Fruit fly (Drosophila melanogaster) whole organism, embryonic: ENCODE results near the gene CG5715.
A peak's percentile ranks its signal among the peaks of the same experiment; 100 is the strongest.

Experiments
- Asciz ChIP-seq: fragments of 200-800 bp; sonication (Bioruptor generic); optimal IDR thresholded peaks from 2 replicates; lab custom pipeline; 2017; ENCODE audit warnings: missing biosample characterization, mild to moderate bottlenecking, missing genetic modification characterization, missing genetic modification reagents
- Atf6 ChIP-seq: fragments of 200-800 bp; sonication (Bioruptor generic); IDR thresholded peaks from 2 replicates; pipeline ENCODE4 v1.3.6; 2022; ENCODE audit warnings: missing biosample characterization, missing genetic modification characterization
- CG10209 ChIP-seq: fragments of 200-800 bp; sonication (Bioruptor generic); optimal IDR thresholded peaks from 3 replicates; lab custom pipeline; 2017; ENCODE audit warnings: missing biosample characterization, mild to moderate bottlenecking, missing genetic modification characterization, missing genetic modification reagents
- CG11093 ChIP-seq: fragments of 200-800 bp; sonication (Bioruptor generic); IDR thresholded peaks from 3 replicates; pipeline ENCODE4 v1.3.6; 2022; ENCODE audit warnings: missing biosample characterization, missing genetic modification characterization
- CG11456 ChIP-seq: fragments of 200-800 bp; sonication (Bioruptor generic); IDR thresholded peaks from 3 replicates; pipeline ENCODE4 v1.3.6; 2022; ENCODE audit warnings: missing biosample characterization, missing genetic modification characterization
- CG11560 ChIP-seq: fragments of 200-800 bp; sonication (Bioruptor generic); IDR thresholded peaks from 3 replicates; pipeline ENCODE4 v1.3.6; 2022; ENCODE audit warnings: missing biosample characterization, missing genetic modification characterization
- CG11723 ChIP-seq: fragments of 200-800 bp; sonication (Bioruptor generic); optimal IDR thresholded peaks from 2 replicates; lab custom pipeline; 2017; ENCODE audit warnings: missing biosample characterization, mild to moderate bottlenecking, missing genetic modification characterization
- CG12071 ChIP-seq: fragments of 200-800 bp; sonication (Bioruptor generic); optimal IDR thresholded peaks from 3 replicates; lab custom pipeline; 2018; ENCODE audit warnings: missing biosample characterization, mild to moderate bottlenecking, missing genetic modification characterization
- CG14050 ChIP-seq: fragments of 200-800 bp; sonication (Bioruptor generic); IDR thresholded peaks from 3 replicates; pipeline ENCODE4 v1.3.6; 2022; ENCODE audit warnings: missing biosample characterization, missing genetic modification characterization
- CG14965 ChIP-seq: fragments of 200-800 bp; sonication (Bioruptor generic); optimal IDR thresholded peaks from 2 replicates; lab custom pipeline; 2016; ENCODE audit warnings: missing biosample characterization, missing genetic modification characterization, borderline replicate concordance
- CG17361 ChIP-seq: fragments of 200-800 bp; sonication (Bioruptor generic); IDR thresholded peaks from 3 replicates; pipeline ENCODE4 v1.3.6; 2022; ENCODE audit warnings: missing biosample characterization, missing genetic modification characterization
- CG3065 ChIP-seq: fragments of 200-800 bp; sonication (Bioruptor generic); optimal IDR thresholded peaks from 2 replicates; lab custom pipeline; 2016; ENCODE audit warnings: missing biosample characterization, missing genetic modification characterization
- CG3163 ChIP-seq: fragments of 200-800 bp; sonication (Bioruptor generic); optimal IDR thresholded peaks from 3 replicates; lab custom pipeline; 2016; ENCODE audit warnings: missing biosample characterization, missing genetic modification characterization
- CG34224 ChIP-seq: fragments of 200-800 bp; sonication (Bioruptor generic); IDR thresholded peaks from 3 replicates; pipeline ENCODE4 v1.3.6; 2022; ENCODE audit warnings: missing biosample characterization, missing genetic modification characterization; ENCODE audit not compliant: partially characterized antibody
- CG42726 ChIP-seq: fragments of 200-800 bp; sonication (Bioruptor generic); IDR thresholded peaks from 2 replicates; pipeline ENCODE4 v1.3.6; 2022; ENCODE audit warnings: missing biosample characterization, missing genetic modification characterization; ENCODE audit not compliant: partially characterized antibody
- CG6654 ChIP-seq: fragments of 200-800 bp; sonication (Bioruptor generic); optimal IDR thresholded peaks from 2 replicates; lab custom pipeline; 2017; ENCODE audit warnings: missing biosample characterization, mild to moderate bottlenecking, missing genetic modification characterization
- CG7963 ChIP-seq: fragments of 200-800 bp; sonication (Bioruptor generic); IDR thresholded peaks from 3 replicates; pipeline ENCODE4 v1.3.6; 2022; ENCODE audit warnings: missing biosample characterization, missing genetic modification characterization; ENCODE audit not compliant: partially characterized antibody
- CG8359 ChIP-seq: fragments of 200-800 bp; sonication (Bioruptor generic); optimal IDR thresholded peaks from 2 replicates; lab custom pipeline; 2017; ENCODE audit warnings: missing biosample characterization, mild to moderate bottlenecking, missing genetic modification characterization, borderline replicate concordance
- CG9609 ChIP-seq: fragments of 200-800 bp; sonication (Bioruptor generic); optimal IDR thresholded peaks from 3 replicates; lab custom pipeline; 2016; ENCODE audit warnings: missing biosample characterization, missing genetic modification characterization
- CG9817 ChIP-seq: fragments of 200-800 bp; sonication (Bioruptor generic); optimal IDR thresholded peaks from 2 replicates; lab custom pipeline; 2018; ENCODE audit warnings: missing biosample characterization, mild to moderate bottlenecking, missing genetic modification characterization, moderate library complexity
- Dad ChIP-seq: fragments of 200-800 bp; sonication (Bioruptor generic); optimal IDR thresholded peaks from 3 replicates; lab custom pipeline; 2016; ENCODE audit warnings: missing biosample characterization, missing genetic modification characterization
- Dip3 ChIP-seq: fragments of 200-800 bp; sonication (Bioruptor generic); optimal IDR thresholded peaks from 3 replicates; lab custom pipeline; 2016; ENCODE audit warnings: missing biosample characterization, missing genetic modification characterization
- Doc2 ChIP-seq: fragments of 200-800 bp; sonication (Bioruptor generic); IDR thresholded peaks from 2 replicates; pipeline ENCODE4 v1.3.6; 2022; ENCODE audit warnings: missing biosample characterization, missing genetic modification characterization
- Dp ChIP-seq: fragments of 200-800 bp; sonication (Bioruptor generic); optimal IDR thresholded peaks from 2 replicates; lab custom pipeline; 2018; ENCODE audit warnings: missing biosample characterization, mild to moderate bottlenecking, missing genetic modification characterization, moderate library complexity
- HLHmδ ChIP-seq: fragments of 200-800 bp; sonication (Bioruptor generic); optimal IDR thresholded peaks from 2 replicates; lab custom pipeline; 2018; ENCODE audit warnings: missing biosample characterization, mild to moderate bottlenecking, missing genetic modification characterization, moderate library complexity
- Hmr ChIP-seq: fragments of 200-800 bp; sonication (Bioruptor generic); optimal IDR thresholded peaks from 3 replicates; lab custom pipeline; 2017; ENCODE audit warnings: mild to moderate bottlenecking, missing biosample characterization, missing genetic modification reagents, missing genetic modification characterization
- Hr3 ChIP-seq: fragments of 200-800 bp; sonication (Bioruptor generic); optimal IDR thresholded peaks from 3 replicates; lab custom pipeline; 2016; ENCODE audit warnings: missing biosample characterization, missing genetic modification characterization
- Hr78 ChIP-seq, 2 experiments: fragments of 200-800 bp in 1 of 2; fragments of >200 bp in 1 of 2; sonication (Bioruptor generic) in 1 of 2; optimal IDR thresholded peaks; 2 replicates each; lab custom pipeline; 2017 to 2019; ENCODE audit warnings: missing biosample characterization in 2 of 2, missing genetic modification characterization in 2 of 2, mild to moderate bottlenecking in 1 of 2, moderate library complexity in 1 of 2
- Xbp1 ChIP-seq: fragments of 200-800 bp; sonication (Bioruptor generic); optimal IDR thresholded peaks from 3 replicates; lab custom pipeline; 2016; ENCODE audit warnings: missing biosample characterization, mild to moderate bottlenecking, missing genetic modification characterization
- ara ChIP-seq: fragments of 200-800 bp; sonication (Bioruptor generic); IDR thresholded peaks from 2 replicates; pipeline ENCODE4 v1.3.6; 2022; ENCODE audit warnings: missing biosample characterization, missing genetic modification characterization
- bsh ChIP-seq, 2 experiments: fragments of 200-800 bp; sonication (Bioruptor generic); optimal IDR thresholded peaks; 2 replicates each; lab custom pipeline; 2017 to 2018; ENCODE audit warnings: mild to moderate bottlenecking in 2 of 2, missing biosample characterization in 2 of 2, missing genetic modification characterization in 2 of 2, moderate library complexity in 1 of 2
- cato ChIP-seq: fragments of 200-800 bp; sonication (Bioruptor generic); optimal IDR thresholded peaks from 2 replicates; lab custom pipeline; 2016; ENCODE audit warnings: missing biosample characterization, missing genetic modification characterization, borderline replicate concordance
- caup ChIP-seq: fragments of 200-800 bp; sonication (Bioruptor generic); optimal IDR thresholded peaks from 3 replicates; lab custom pipeline; 2017; ENCODE audit warnings: missing biosample characterization, mild to moderate bottlenecking, missing genetic modification characterization, moderate library complexity; ENCODE audit not compliant: severe bottlenecking
- danr ChIP-seq: fragments of 200-800 bp; sonication (Bioruptor generic); IDR thresholded peaks from 2 replicates; pipeline ENCODE4 v1.3.6; 2022; ENCODE audit warnings: missing biosample characterization, missing genetic modification characterization
- gsb-n ChIP-seq: fragments of 200-800 bp; sonication (Bioruptor generic); optimal IDR thresholded peaks from 3 replicates; lab custom pipeline; 2018; ENCODE audit warnings: missing biosample characterization, mild to moderate bottlenecking, missing genetic modification characterization
- gt ChIP-seq: fragments of 200-800 bp; sonication (Bioruptor generic); IDR thresholded peaks from 2 replicates; pipeline ENCODE4 v1.3.6; 2022; ENCODE audit warnings: missing biosample characterization, missing genetic modification characterization
- her ChIP-seq: fragments of 200-800 bp; sonication (Bioruptor generic); optimal IDR thresholded peaks from 2 replicates; lab custom pipeline; 2016; ENCODE audit warnings: missing biosample characterization, missing genetic modification characterization
- kah ChIP-seq: fragments of 200-800 bp; sonication (Bioruptor generic); optimal IDR thresholded peaks from 2 replicates; lab custom pipeline; 2018; ENCODE audit warnings: missing biosample characterization, mild to moderate bottlenecking, missing genetic modification characterization
- kay ChIP-seq: fragments of 200-800 bp; sonication (Bioruptor generic); optimal IDR thresholded peaks from 2 replicates; lab custom pipeline; 2016; ENCODE audit warnings: missing biosample characterization, missing genetic modification characterization
- maf-S ChIP-seq: fragments of 200-800 bp; sonication (Bioruptor generic); optimal IDR thresholded peaks from 2 replicates; lab custom pipeline; 2016; ENCODE audit warnings: missing biosample characterization, missing genetic modification characterization
- pb ChIP-seq: fragments of 200-800 bp; sonication (Bioruptor generic); optimal IDR thresholded peaks from 3 replicates; lab custom pipeline; 2016; ENCODE audit warnings: missing biosample characterization, missing genetic modification characterization
- slbo ChIP-seq: fragments of 200-800 bp; sonication (Bioruptor generic); IDR thresholded peaks from 2 replicates; pipeline ENCODE4 v1.3.6; 2022; ENCODE audit warnings: missing biosample characterization, missing genetic modification characterization
- sna ChIP-seq: fragments of 200-800 bp; sonication (Bioruptor generic); IDR thresholded peaks from 2 replicates; pipeline ENCODE4 v1.3.6; 2022; ENCODE audit warnings: missing biosample characterization, missing genetic modification characterization; ENCODE audit not compliant: partially characterized antibody
- tap ChIP-seq: fragments of 200-800 bp; optimal IDR thresholded peaks from 3 replicates; lab custom pipeline; 2019; ENCODE audit warnings: missing biosample characterization, mild to moderate bottlenecking, missing genetic modification characterization, moderate library complexity
- tll ChIP-seq, 2 experiments: fragments of 200-800 bp in 1 of 2; fragments of >200 bp in 1 of 2; sonication (Bioruptor generic) in 1 of 2; optimal IDR thresholded peaks; 2 replicates each; lab custom pipeline; 2017 to 2019; ENCODE audit warnings: missing biosample characterization in 2 of 2, missing genetic modification characterization in 2 of 2, mild to moderate bottlenecking in 1 of 2, moderate library complexity in 1 of 2
- twi ChIP-seq: fragments of 200-800 bp; optimal IDR thresholded peaks from 2 replicates; lab custom pipeline; 2019; ENCODE audit warnings: missing biosample characterization, mild to moderate bottlenecking, missing genetic modification characterization, moderate library complexity
- vvl ChIP-seq: fragments of 200-800 bp; sonication (Bioruptor generic); IDR thresholded peaks from 2 replicates; pipeline ENCODE4 v1.3.6; 2022; ENCODE audit warnings: missing biosample characterization, missing genetic modification characterization

CG5715 gene

dm6 chr3R:24295556-24296465, 1.6 kb upstream of the CG5715 start (continued):
- TF ChIP-seq Doc2 (GFP tag; lab: Robert Waterston, UW) (peak; percentile 30; the same call in 1 of the 2 replicates), Xbp1 (GFP tag; lab: Kevin White, UChicago) (peak; percentile 80), CG34224 (GFP tag; lab: Robert Waterston, UW) (no peak), bsh (GFP tag; optimal IDR thresholded peaks at IDR 0.05; lab: Kevin White, UChicago) (peak; percentile 82 to 90), ara (GFP tag; lab: Robert Waterston, UW) (peak; percentile 87), tll (GFP tag; optimal IDR thresholded peaks at IDR 0.05; lab: Kevin White, UChicago) (no peak), caup (GFP tag; lab: Kevin White, UChicago) (peak; percentile 78), CG14965 (GFP tag; lab: Kevin White, UChicago) (no peak), maf-S (GFP tag; lab: Kevin White, UChicago) (peak; percentile 74), CG14050 (peak; percentile 67), tap (tag; lab: Kevin White, UChicago) (peak; percentile 73), Dp (GFP tag; lab: Kevin White, UChicago) (no peak), CG11723 (GFP tag; lab: Kevin White, UChicago) (peak; percentile 58), danr (GFP tag; lab: Robert Waterston, UW) (peak; percentile 71), vvl (GFP tag; lab: Robert Waterston, UW) (peak; percentile 89), Dip3 (GFP tag; lab: Kevin White, UChicago) (peak; percentile 80), kay (GFP tag; lab: Kevin White, UChicago) (peak; percentile 64), CG11093 (peak; percentile 69; the same call in 2 of the 3 replicates), CG3065 (GFP tag; lab: Kevin White, UChicago) (peak; percentile 22), Hr78 (GFP tag; optimal IDR thresholded peaks at IDR 0.05; lab: Kevin White, UChicago) (no peak), cato (GFP tag; lab: Kevin White, UChicago) (no peak), kah (GFP tag; lab: Kevin White, UChicago) (peak; percentile 44), her (GFP tag; lab: Kevin White, UChicago) (peak; percentile 45), HLHmδ (GFP tag; lab: Kevin White, UChicago) (no peak), gsb-n (tag; lab: Kevin White, UChicago) (peak; percentile 79), Dad (GFP tag; lab: Kevin White, UChicago) (peak; percentile 35), CG9817 (tag; lab: Kevin White, UChicago) (peak; percentile 83), CG10209 (GFP tag; lab: Kevin White, UChicago) (peak; percentile 84), CG7963 (GFP tag; lab: Robert Waterston, UW) (no peak), gt (no peak), Hr3 (peak; percentile 73), CG11456 (GFP tag; lab: Robert Waterston, UW) (peak; percentile 88), pb (peak; percentile 41), CG3163 (GFP tag; lab: Kevin White, UChicago) (peak; percentile 34), twi (tag; lab: Kevin White, UChicago) (peak; percentile 53), CG9609 (GFP tag; lab: Kevin White, UChicago) (peak; percentile 46), CG11560 (tag; lab: Robert Waterston, UW) (0 out of 3 replicates have a peak, but pooled peaks have one; percentile 52), CG8359 (GFP tag; lab: Kevin White, UChicago) (no peak), CG6654 (GFP tag; lab: Kevin White, UChicago) (peak; percentile 28), sna (GFP tag; lab: Robert Waterston, UW) (no peak), slbo (GFP tag; lab: Robert Waterston, UW) (peak; percentile 87), Asciz (peak; percentile 52), Hmr (GFP tag; lab: Kevin White, UChicago) (peak; percentile 78), CG42726 (GFP tag; lab: Robert Waterston, UW) (no peak), CG17361 (GFP tag; lab: Robert Waterston, UW) (peak; percentile 75), Atf6 (GFP tag; lab: Robert Waterston, UW) (peak; percentile 71), CG12071 (GFP tag; lab: Kevin White, UChicago) (peak; percentile 72)
